Fruit fly (Drosophila melanogaster) S2 (cell line): ENCODE results near the gene mRpL1.
A peak's percentile ranks its signal among the peaks of the same experiment; 100 is the strongest.

Experiments used
- CG8478 ChIP-seq: fragments of >200 bp; optimal IDR thresholded peaks from 2 replicates; lab custom pipeline; 2018
- CTCF ChIP-seq, 2 experiments: fragments of >200 bp; optimal IDR thresholded peaks; 2 replicates each; lab custom pipeline; 2018

DNA sequence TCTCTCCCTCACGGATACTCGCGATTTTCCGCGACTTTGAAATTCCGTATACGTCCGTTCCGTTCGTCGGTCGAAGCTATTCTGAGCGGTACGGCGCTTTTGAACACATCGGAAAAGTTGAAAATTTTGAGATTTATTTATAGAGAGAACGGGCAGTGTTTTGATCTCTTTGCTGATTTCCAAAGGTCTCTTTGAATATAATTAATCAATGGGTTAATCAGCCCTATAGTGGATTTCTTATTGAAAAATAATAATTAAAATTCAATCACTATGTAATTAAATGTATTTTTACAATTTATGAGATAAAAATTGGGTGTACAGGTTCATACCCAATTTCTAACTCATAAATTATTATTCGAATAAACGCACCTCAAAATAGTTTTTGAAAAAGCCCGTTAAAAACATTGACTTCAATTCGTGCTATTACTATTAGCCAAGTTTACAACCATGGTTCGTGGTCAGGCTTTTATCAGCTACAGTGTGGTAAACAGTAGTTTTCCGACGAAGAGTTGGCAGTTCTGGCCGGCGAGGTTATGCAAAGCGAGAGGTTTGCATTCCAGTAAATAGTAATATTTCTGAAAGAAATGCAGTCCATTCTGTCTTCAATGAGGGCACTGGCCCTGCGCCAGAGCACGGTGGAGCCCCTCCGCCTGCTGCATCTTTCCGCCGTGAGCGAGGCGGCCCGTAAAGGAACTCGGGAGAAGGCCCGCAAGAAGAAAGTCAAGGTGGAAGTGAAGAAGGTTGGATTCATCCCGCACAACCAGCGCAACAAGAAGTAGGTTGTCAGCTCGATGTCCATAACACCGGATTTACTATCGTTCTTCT, at the start of gene mRpL1, which contains the start of gene CG9626:
- peak; percentile 70 to 78 for TF ChIP-seq CTCF (optimal IDR thresholded peaks at IDR 0.05; lab: Kevin White, UChicago)
- no peak for TF ChIP-seq CG8478
